Worm (Caenorhabditis elegans) whole organism, L4 larva: ENCODE measurements around the gene ifas-2.

Experiments
- F44E2.7 ChIP-seq: fragments of 200-800 bp; sonication (Bioruptor generic); IDR thresholded peaks from 2 replicates; pipeline ENCODE4 v2.1.2; 2022; ENCODE audit warnings: missing genetic modification characterization, missing compliant biosample characterization
- F49E8.2 ChIP-seq: sonication (generic microtip); optimal IDR thresholded peaks from 2 replicates; lab custom pipeline; 2016; ENCODE audit warnings: missing compliant biosample characterization, mild to moderate bottlenecking, missing genetic modification characterization, borderline replicate concordance
- T26A8.4 ChIP-seq: fragments of 200-800 bp; sonication (Bioruptor generic); IDR thresholded peaks from 2 replicates; pipeline ENCODE4 v1.3.6; 2022; ENCODE audit warnings: missing genetic modification characterization, missing compliant biosample characterization
- Y105C5A.15 ChIP-seq: fragments of 200-800 bp; sonication (Bioruptor generic); IDR thresholded peaks from 2 replicates; pipeline ENCODE4 v1.3.6; 2022; ENCODE audit warnings: missing genetic modification characterization, missing compliant biosample characterization
- Y5F2A.4 ChIP-seq: fragments of 200-800 bp; sonication (Bioruptor generic); optimal IDR thresholded peaks from 2 replicates; lab custom pipeline; 2018; ENCODE audit warnings: mild to moderate bottlenecking, missing genetic modification characterization, missing compliant biosample characterization
- ZK337.2 ChIP-seq: fragments of 200-800 bp; sonication (Bioruptor generic); IDR thresholded peaks from 2 replicates; pipeline ENCODE4 v1.3.6; 2022; ENCODE audit warnings: missing genetic modification reagents, missing genetic modification characterization, missing compliant biosample characterization
- aha-1 ChIP-seq: fragments of 150-350 bp; peaks from one replicate; lab custom pipeline; 2014; ENCODE audit warnings: missing biosample characterization, missing genetic modification characterization
- ama-1 ChIP-seq: fragments of 150-350 bp; optimal IDR thresholded peaks from 2 replicates; lab custom pipeline; 2014; ENCODE audit warnings: inconsistent platforms, mixed read lengths
- arid-1 ChIP-seq: fragments of 200-800 bp; sonication (Bioruptor generic); conservative IDR thresholded peaks from 2 replicates; pipeline ENCODE4 v1.3.6; 2022; ENCODE audit warnings: missing genetic modification reagents, missing genetic modification characterization, missing compliant biosample characterization
- cey-2 ChIP-seq: sonication (generic microtip); optimal IDR thresholded peaks from 3 replicates; lab custom pipeline; 2017; ENCODE audit warnings: missing genetic modification characterization, mild to moderate bottlenecking, missing compliant biosample characterization, antibody characterized with exemption, borderline replicate concordance; ENCODE audit not compliant: insufficient read depth
- ctbp-1 ChIP-seq: fragments of 200-800 bp; sonication (Bioruptor generic); IDR thresholded peaks from 2 replicates; pipeline ENCODE4 v1.3.6; 2022; ENCODE audit warnings: missing genetic modification reagents, missing genetic modification characterization, missing compliant biosample characterization
- daf-19 ChIP-seq: fragments of 200-800 bp; sonication (Bioruptor generic); conservative IDR thresholded peaks from 2 replicates; pipeline ENCODE4 v1.3.6; 2022; ENCODE audit warnings: missing genetic modification characterization, missing compliant biosample characterization
- dmd-9 ChIP-seq: fragments of 200-800 bp; sonication (Bioruptor generic); IDR thresholded peaks from 2 replicates; pipeline ENCODE4 v1.3.6; 2022; ENCODE audit warnings: missing genetic modification reagents, missing genetic modification characterization, missing compliant biosample characterization
- egl-27 ChIP-seq: sonication (generic microtip); optimal IDR thresholded peaks from 3 replicates; lab custom pipeline; 2017; ENCODE audit warnings: missing biosample characterization, missing genetic modification reagents, missing genetic modification characterization
- egl-43 ChIP-seq: fragments of 200-800 bp; sonication (Bioruptor generic); IDR thresholded peaks from 2 replicates; pipeline ENCODE4 v1.3.6; 2022; ENCODE audit warnings: missing genetic modification reagents, missing genetic modification characterization, missing compliant biosample characterization
- fkh-10 ChIP-seq: fragments of 150-350 bp; optimal IDR thresholded peaks from 2 replicates; lab custom pipeline; 2014; ENCODE audit warnings: missing biosample characterization, missing genetic modification reagents, missing genetic modification characterization
- hmg-1.1 ChIP-seq: fragments of 200-800 bp; sonication (Bioruptor generic); IDR thresholded peaks from 2 replicates; pipeline ENCODE4 v1.3.6; 2022; ENCODE audit warnings: missing genetic modification reagents, missing genetic modification characterization, missing compliant biosample characterization
- jun-1 ChIP-seq: fragments of 150-350 bp; optimal IDR thresholded peaks from 2 replicates; lab custom pipeline; 2014; ENCODE audit warnings: missing biosample characterization, missing genetic modification reagents, missing genetic modification characterization
- lim-7 ChIP-seq: fragments of 200-800 bp; sonication (Bioruptor generic); IDR thresholded peaks from 2 replicates; pipeline ENCODE4 v1.3.6; 2022; ENCODE audit warnings: missing genetic modification characterization, missing compliant biosample characterization
- lin-1 ChIP-seq: fragments of 200-800 bp; sonication (Bioruptor generic); IDR thresholded peaks from 2 replicates; pipeline ENCODE4 v1.3.6; 2022; ENCODE audit warnings: missing genetic modification reagents, missing genetic modification characterization, missing compliant biosample characterization
- lin-15B ChIP-seq: fragments of 150-350 bp; sonication (generic microtip); optimal IDR thresholded peaks from 3 replicates; lab custom pipeline; 2014; ENCODE audit warnings: missing biosample characterization, missing genetic modification characterization
- madf-5 ChIP-seq, 2 experiments: fragments of 200-800 bp; sonication (Bioruptor generic); IDR thresholded peaks; 2 replicates each; pipeline ENCODE4 v1.3.6; 2022; ENCODE audit warnings: missing compliant biosample characterization in 2 of 2, missing genetic modification characterization in 2 of 2
- mdl-1 ChIP-seq, 2 experiments: fragments of 150-350 bp in 1 of 2; sonication (generic microtip) in 1 of 2; optimal IDR thresholded peaks; 2 replicates each; lab custom pipeline; 2014 to 2017; ENCODE audit warnings: missing biosample characterization in 2 of 2, missing genetic modification characterization in 2 of 2
- mdt-29 ChIP-seq: fragments of 200-800 bp; sonication (Bioruptor generic); IDR thresholded peaks from 2 replicates; pipeline ENCODE4 v1.3.6; 2022; ENCODE audit warnings: missing genetic modification reagents, missing genetic modification characterization, missing compliant biosample characterization
- mes-2 ChIP-seq: sonication (generic microtip); optimal IDR thresholded peaks from 2 replicates; lab custom pipeline; 2016; ENCODE audit warnings: missing genotype, mild to moderate bottlenecking, missing genetic modification characterization, missing compliant biosample characterization; ENCODE audit not compliant: poor library complexity, severe bottlenecking
- mxl-2 ChIP-seq: fragments of 200-800 bp; sonication (Bioruptor generic); conservative IDR thresholded peaks from 2 replicates; pipeline ENCODE4 v1.3.6; 2022; ENCODE audit warnings: missing genetic modification reagents, missing genetic modification characterization, missing compliant biosample characterization
- nhr-102 ChIP-seq: sonication (generic microtip); optimal IDR thresholded peaks from 2 replicates; lab custom pipeline; 2016; ENCODE audit warnings: mild to moderate bottlenecking, missing genetic modification characterization, moderate library complexity, missing compliant biosample characterization
- nhr-28 ChIP-seq: fragments of 150-350 bp; optimal IDR thresholded peaks from 2 replicates; lab custom pipeline; 2014; ENCODE audit warnings: missing biosample characterization, missing genetic modification characterization
- nhr-76 ChIP-seq: fragments of 150-350 bp; optimal IDR thresholded peaks from 2 replicates; lab custom pipeline; 2014; ENCODE audit warnings: missing biosample characterization, missing genetic modification characterization
- nhr-77 ChIP-seq: fragments of 150-350 bp; optimal IDR thresholded peaks from 2 replicates; lab custom pipeline; 2014; ENCODE audit warnings: missing biosample characterization, missing genetic modification characterization
- pqm-1 ChIP-seq: sonication (generic microtip); optimal IDR thresholded peaks from 2 replicates; lab custom pipeline; 2017; ENCODE audit warnings: missing biosample characterization, missing genetic modification characterization
- rbr-2 ChIP-seq: sonication (generic microtip); optimal IDR thresholded peaks from 2 replicates; lab custom pipeline; 2016; ENCODE audit warnings: missing genotype, missing genetic modification characterization, missing compliant biosample characterization
- set-16 ChIP-seq: fragments of 200-800 bp; sonication (Bioruptor generic); IDR thresholded peaks from 2 replicates; pipeline ENCODE4 v1.3.6; 2022; ENCODE audit warnings: missing genetic modification reagents, missing genetic modification characterization, missing compliant biosample characterization
- snpc-4 ChIP-seq: fragments of 150-350 bp; optimal IDR thresholded peaks from 2 replicates; lab custom pipeline; 2014; ENCODE audit warnings: missing biosample characterization, missing genetic modification characterization
- spr-1 ChIP-seq: sonication (generic microtip); optimal IDR thresholded peaks from 2 replicates; lab custom pipeline; 2016; ENCODE audit warnings: mild to moderate bottlenecking, missing genetic modification characterization, missing compliant biosample characterization
- unc-130 ChIP-seq: sonication (generic microtip); optimal IDR thresholded peaks from 2 replicates; lab custom pipeline; 2016; ENCODE audit warnings: missing genetic modification reagents, missing genetic modification characterization, missing compliant biosample characterization
- unc-62 ChIP-seq, 3 experiments: fragments of 150-350 bp in 1 of 3; sonication (generic microtip); optimal IDR thresholded peaks in 2 of 3; peaks in 1 of 3; 1 replicate in 1 of 3; 2 replicates in 2 of 3; lab custom pipeline; 2014 to 2017; ENCODE audit warnings: missing biosample characterization in 3 of 3, missing genetic modification characterization in 3 of 3, missing genetic modification reagents in 3 of 3, missing genotype in 1 of 3
- vab-7 ChIP-seq: fragments of 200-800 bp; sonication (Bioruptor generic); IDR thresholded peaks from 2 replicates; pipeline ENCODE4 v1.3.6; 2022; ENCODE audit warnings: missing genetic modification reagents, missing genetic modification characterization, missing compliant biosample characterization
- zag-1 ChIP-seq: fragments of 150-350 bp; optimal IDR thresholded peaks from 2 replicates; lab custom pipeline; 2014; ENCODE audit warnings: missing biosample characterization, missing genetic modification characterization
- zfp-2 ChIP-seq: sonication (generic microtip); optimal IDR thresholded peaks from 2 replicates; lab custom pipeline; 2016; ENCODE audit warnings: mild to moderate bottlenecking, missing genetic modification characterization, missing compliant biosample characterization
- zip-11 ChIP-seq: fragments of 200-800 bp; sonication (Bioruptor generic); IDR thresholded peaks from 2 replicates; pipeline ENCODE4 v1.3.6; 2022; ENCODE audit warnings: missing genetic modification characterization, missing compliant biosample characterization
- ztf-11 ChIP-seq: fragments of 150-350 bp; optimal IDR thresholded peaks from 2 replicates; lab custom pipeline; 2014; ENCODE audit warnings: missing biosample characterization, missing genetic modification characterization

The ifas-2 gene

DNA sequence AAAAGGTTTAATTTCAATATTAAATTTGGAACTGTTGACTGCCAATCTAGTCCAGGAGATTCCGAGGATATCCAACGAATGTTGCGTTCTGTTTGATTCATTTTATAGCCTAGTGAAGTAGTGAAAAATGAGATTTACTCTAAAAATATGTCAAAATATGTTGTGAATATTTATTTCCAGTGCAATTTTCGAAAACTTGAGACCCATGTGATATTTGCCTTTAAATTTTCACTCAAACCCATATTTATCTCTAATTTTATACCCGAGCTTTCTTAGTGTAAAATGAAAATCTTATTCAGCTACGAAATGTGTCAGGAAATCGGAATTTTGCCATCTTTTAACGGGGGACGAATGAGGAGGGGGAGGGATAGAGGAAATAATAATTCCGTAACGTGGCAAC lies 21.2 kb upstream of the ifas-2 start, which contains the start of gene F09C6.16:
TSS of gene F09C6.16 (minus strand) at position 101 of the 400 bp plus-strand sequence.
- TF ChIP-seq unc-62 (GFP tag; optimal IDR thresholded peaks at IDR 0.05 in 1 of 2; lab: Kevin White, UChicago) (peak in 1 of 2 experiments; percentile 6), unc-62 (tag; optimal IDR thresholded peaks at IDR 0.05; lab: Kevin White, UChicago) (no peak), Y105C5A.15 (GFP tag; lab: Robert Waterston, UW) (no peak), spr-1 (tag; lab: Kevin White, UChicago) (no peak), mes-2 (tag; lab: Kevin White, UChicago) (no peak)

- TF ChIP-seq zip-11 (GFP tag; lab: Robert Waterston, UW) (no peak), nhr-102 (tag; lab: Kevin White, UChicago) (no peak), F49E8.2 (tag; lab: Kevin White, UChicago) (no peak), vab-7 (GFP tag; lab: Robert Waterston, UW) (no peak), dmd-9 (GFP tag; lab: Robert Waterston, UW) (no peak)
- TF ChIP-seq, all 104 proteins: peak for 0
Observed at ce11 chrV:16904612-16905011, 15.9 kb upstream of the ifas-2 start, which contains the start of gene nhr-262. Gene nhr-262, plus strand, starts transcription at chrV:16904912.

DNA sequence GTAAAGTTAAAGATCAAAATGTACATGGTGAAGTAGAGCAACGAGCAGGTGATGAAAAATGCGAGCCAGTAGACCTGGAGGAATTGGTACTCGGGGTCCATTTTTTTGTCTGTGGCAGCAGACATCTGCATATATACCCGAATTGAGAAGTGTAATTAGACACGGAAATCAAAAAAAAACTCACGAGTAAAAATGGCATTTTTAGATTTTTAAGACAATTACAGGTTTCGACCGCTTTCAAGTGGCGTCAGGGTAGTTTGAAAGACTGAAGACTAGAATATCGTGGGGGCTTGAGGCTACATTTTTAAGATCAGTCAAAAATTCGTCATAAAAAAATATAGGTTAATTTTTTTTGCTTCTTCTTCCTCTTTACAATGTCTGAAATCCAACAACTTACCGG lies 14.0 kb upstream of the ifas-2 start, which contains the start of gene srd-68:
TSS of gene srd-68 (minus strand) at position 101 of the 400 bp plus-strand sequence.
- TF ChIP-seq arid-1 (GFP tag; lab: Robert Waterston, UW): no peak
- TF ChIP-seq hmg-1.1: no peak

- TF ChIP-seq spr-1 (tag; lab: Kevin White, UChicago) (no peak), ZK337.2 (GFP tag; lab: Robert Waterston, UW) (no peak), rbr-2 (no peak), snpc-4 (no peak), jun-1 (tag; lab: Kevin White, UChicago) (no peak), mxl-2 (no peak), nhr-76 (tag; lab: Kevin White, UChicago) (no peak), ztf-11 (tag; lab: Kevin White, UChicago) (no peak), F44E2.7 (no peak), ama-1 (lab: Kevin White, UChicago) (no peak), vab-7 (GFP tag; lab: Robert Waterston, UW) (no peak), mdt-29 (no peak), egl-27 (no peak), lim-7 (no peak), ctbp-1 (GFP tag; lab: Robert Waterston, UW) (no peak), nhr-77 (no peak), F49E8.2 (tag; lab: Kevin White, UChicago) (no peak), lin-1 (GFP tag; lab: Robert Waterston, UW) (no peak), Y5F2A.4 (GFP tag; lab: Kevin White, UChicago) (no peak)
Observed at ce11 chrV:16899355-16899754, 10.7 kb upstream of the ifas-2 start, which contains the start of gene fbxa-45. Gene fbxa-45, minus strand, starts transcription at chrV:16899455.

DNA sequence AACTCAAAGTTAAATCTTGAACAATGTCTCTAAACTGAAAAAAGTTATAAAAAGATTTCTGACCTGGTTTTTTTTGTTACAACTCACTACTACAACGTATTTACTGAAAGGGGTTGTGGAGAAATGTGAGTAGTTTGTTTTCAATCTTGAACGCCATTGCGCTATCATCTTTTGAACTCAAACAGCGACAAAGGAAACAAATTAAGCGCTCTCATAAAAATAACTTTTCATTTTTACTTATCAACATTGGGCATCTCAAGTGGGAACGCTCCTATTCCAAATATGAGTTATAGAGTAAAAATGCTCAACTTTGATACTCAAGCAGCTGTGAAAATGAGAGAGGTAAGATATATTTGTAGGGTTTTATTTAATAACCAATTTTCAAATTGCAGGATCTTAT lies 4.8 kb upstream of the ifas-2 start, which contains the start of gene F09C6.15:
TSS of gene F09C6.15 (plus strand) at position 301 of the 400 bp plus-strand sequence.
- TF ChIP-seq ama-1 (lab: Kevin White, UChicago) (no peak), nhr-28 (tag; lab: Kevin White, UChicago) (no peak), daf-19 (GFP tag; lab: Robert Waterston, UW) (no peak), cey-2 (tag; lab: Kevin White, UChicago) (no peak), fkh-10 (GFP tag; lab: Kevin White, UChicago) (no peak), unc-130 (GFP tag; lab: Kevin White, UChicago) (no peak), egl-43 (no peak), lin-15B (tag; lab: Kevin White, UChicago) (no peak), zag-1 (no peak), aha-1 (no peak), rbr-2 (no peak), T26A8.4 (GFP tag; lab: Robert Waterston, UW) (no peak), arid-1 (GFP tag; lab: Robert Waterston, UW) (no peak), mdl-1 (tag; optimal IDR thresholded peaks at IDR 0.05; lab: Kevin White, UChicago) (no peak), Y5F2A.4 (GFP tag; lab: Kevin White, UChicago) (no peak), zfp-2 (no peak), vab-7 (GFP tag; lab: Robert Waterston, UW) (no peak), pqm-1 (tag; lab: Kevin White, UChicago) (no peak), set-16 (GFP tag; lab: Robert Waterston, UW) (no peak), madf-5 (GFP tag; IDR thresholded peaks at IDR 0.05; lab: Robert Waterston, UW) (no peak)
